Worm (Caenorhabditis elegans) whole organism, L1 larva: Measurements from ENCODE around the gene F26G1.11.
"Not testable (repeated sequence)": the region's sequence is repeated elsewhere in the genome, so short reads cannot be mapped to it uniquely, and the experiment has no call there.

ENCODE experiments used
- elt-2 ChIP-seq: sonication (generic microtip); optimal IDR thresholded peaks from 2 replicates; lab custom pipeline; 2016; ENCODE audit warnings: missing genetic modification characterization, mild to moderate bottlenecking, inconsistent platforms, missing compliant biosample characterization, missing genetic modification reagents
- lsy-2 ChIP-seq, 2 experiments: fragments of 150-350 bp; optimal IDR thresholded peaks; 2 replicates each; lab custom pipeline; 2014; ENCODE audit warnings: missing biosample characterization in 2 of 2, missing genetic modification characterization in 2 of 2
- sptf-1 ChIP-seq: fragments of 150-350 bp; optimal IDR thresholded peaks from 2 replicates; lab custom pipeline; 2014; ENCODE audit warnings: missing biosample characterization, missing genetic modification characterization

The F26G1.11 gene

DNA sequence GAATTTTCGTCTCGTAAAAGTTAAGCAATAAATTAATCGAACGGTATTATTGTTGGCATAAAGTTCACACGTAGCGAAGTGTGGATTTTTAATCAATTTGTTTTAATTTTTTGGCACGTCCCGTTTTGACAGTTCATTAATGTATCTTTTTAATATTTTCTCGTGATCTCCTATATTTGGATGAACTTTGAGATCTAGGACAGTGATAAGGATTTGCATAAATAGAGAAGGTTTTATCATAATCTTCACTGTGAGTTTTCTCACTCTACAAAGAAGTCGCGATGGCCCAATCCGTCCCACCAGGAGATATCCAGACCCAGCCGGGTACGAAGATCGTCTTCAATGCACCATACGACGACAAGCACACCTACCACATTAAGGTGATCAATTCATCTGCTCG, 48.2 kb downstream of the F26G1.11 start, which contains the start of the genes C33F10.8 and msp-40:
Gene C33F10.8 (minus strand): TSS at position 101 of the 400 bp plus-strand sequence.
Gene msp-40 (plus strand): TSS at position 282 of the 400 bp plus-strand sequence.
- TF ChIP-seq sptf-1 (tag; lab: Kevin White, UChicago); lsy-2 (tag; optimal IDR thresholded peaks at IDR 0.05; lab: Kevin White, UChicago); elt-2 (tag; lab: Kevin White, UChicago): not testable (repeated sequence)
